Fruit fly (Drosophila melanogaster) Kc167 (cell line): ENCODE results near the gene por.

Source experiments
- Myc ChIP-seq: fragments of >200 bp; optimal IDR thresholded peaks from 2 replicates; lab custom pipeline; 2017; ENCODE audit warnings: missing external identifiers
- Sin3A ChIP-seq: fragments of >200 bp; optimal IDR thresholded peaks from 2 replicates; lab custom pipeline; 2018; ENCODE audit warnings: missing external identifiers
- insv ChIP-seq: fragments of >200 bp; optimal IDR thresholded peaks from 3 replicates; lab custom pipeline; 2018; ENCODE audit warnings: missing external identifiers
- psq ChIP-seq: fragments of >200 bp; optimal IDR thresholded peaks from 2 replicates; lab custom pipeline; 2017; ENCODE audit warnings: missing external identifiers
- ttk ChIP-seq: sonication (Bioruptor generic); optimal IDR thresholded peaks from 2 replicates; lab custom pipeline; 2017; ENCODE audit warnings: missing external identifiers

dm6 chrX:18347641-18348040, 32.0 kb downstream of the por start:
- TF ChIP-seq psq (lab: Kevin White, UChicago): no peak
- no peak for TF ChIP-seq insv (lab: Kevin White, UChicago)
- no peak for TF ChIP-seq Sin3A (lab: Kevin White, UChicago)
- TF ChIP-seq ttk: no peak
- no peak for TF ChIP-seq Myc (lab: Kevin White, UChicago)
